Fruit fly (Drosophila melanogaster): ENCODE measurements around the gene CG31869.
A peak's percentile ranks its signal among the peaks of the same experiment; 100 is the strongest.

Gene CG31869

DNA sequence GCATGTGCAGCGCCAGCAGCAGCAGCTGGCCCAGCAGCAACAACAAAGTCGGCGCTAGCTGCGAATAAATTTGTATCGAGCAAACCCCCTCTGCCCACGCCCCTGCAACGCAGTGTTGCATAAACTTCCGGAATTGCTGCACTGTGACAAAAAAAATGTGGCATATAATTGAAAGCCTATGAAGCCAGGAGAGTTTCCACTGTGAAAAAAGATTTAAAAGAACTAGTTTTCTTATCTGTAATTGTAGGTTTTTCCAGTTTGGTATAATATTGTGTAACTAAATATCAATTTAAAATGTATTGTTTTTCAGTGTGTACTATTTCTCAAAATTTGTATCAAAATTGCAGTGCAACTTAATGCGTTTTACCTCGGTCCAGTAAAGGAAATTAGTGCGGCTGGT is 52.7 kb downstream of the CG31869 start (continued):
- no peak for TF ChIP-seq Optix (GFP tag; IDR thresholded peaks at IDR 0.05)
- TF ChIP-seq CG12391 (tag; optimal IDR thresholded peaks at IDR 0.05), result peak; percentile 7
- TF ChIP-seq CG17328 (GFP tag; IDR thresholded peaks at IDR 0.05), result peak; percentile 23; the same call in 1 of the 2 replicates
- peak; percentile 40; the same call in 1 of the 2 replicates for TF ChIP-seq sisA (GFP tag; IDR thresholded peaks at IDR 0.05)
- TF ChIP-seq row (GFP tag; IDR thresholded peaks at IDR 0.05), result 0 out of 3 replicates have a peak, but pooled peaks have one; percentile 14
- TF ChIP-seq ap (GFP tag; IDR thresholded peaks at IDR 0.05), result 0 out of 2 replicates have a peak, but pooled peaks have one; percentile 8
- TF ChIP-seq exex (tag; optimal IDR thresholded peaks at IDR 0.05), result no peak
- TF ChIP-seq CG8388 (GFP tag; optimal IDR thresholded peaks at IDR 0.05), result peak; percentile 7
- TF ChIP-seq prd (optimal IDR thresholded peaks at IDR 0.05), result no peak
- peak; percentile 34; the same call in 2 of the 3 replicates for TF ChIP-seq prd (GFP tag; IDR thresholded peaks at IDR 0.05)
- peak in 1 of 2 experiments; percentile 17 for TF ChIP-seq bsh (GFP tag; optimal IDR thresholded peaks at IDR 0.05)
- TF ChIP-seq CG5953 (GFP tag; IDR thresholded peaks at IDR 0.05), result 0 out of 2 replicates have a peak, but pooled peaks have one; percentile 9
- peak in 1 of 2 experiments; percentile 45 for TF ChIP-seq Pdp1 (GFP tag; optimal IDR thresholded peaks at IDR 0.05)
- peak; percentile 11 for TF ChIP-seq CG30403 (GFP tag; optimal IDR thresholded peaks at IDR 0.05)
- 0 out of 3 replicates have a peak, but pooled peaks have one; percentile 30 for TF ChIP-seq H15 (GFP tag; IDR thresholded peaks at IDR 0.05)
- TF ChIP-seq CG5180 (GFP tag; optimal IDR thresholded peaks at IDR 0.05), result peak; percentile 78
- TF ChIP-seq CG4360 (GFP tag; IDR thresholded peaks at IDR 0.05), result 0 out of 2 replicates have a peak, but pooled peaks have one; percentile 18
- peak; percentile 4 for TF ChIP-seq Asciz (GFP tag; optimal IDR thresholded peaks at IDR 0.05)
- TF ChIP-seq phol (tag; optimal IDR thresholded peaks at IDR 0.05), result peak; percentile 12
- TF ChIP-seq CG17359 (tag; optimal IDR thresholded peaks at IDR 0.05), result peak; percentile 40
- peak; percentile 9 for TF ChIP-seq fd96Cb (tag; optimal IDR thresholded peaks at IDR 0.05)
- no peak for TF ChIP-seq hkb (optimal IDR thresholded peaks at IDR 0.05)
- 0 out of 2 replicates have a peak, but pooled peaks have one; percentile 13 for TF ChIP-seq hkb (GFP tag; IDR thresholded peaks at IDR 0.05)
- peak; percentile 3 for TF ChIP-seq CG2116 (GFP tag; optimal IDR thresholded peaks at IDR 0.05)
- 0 out of 2 replicates have a peak, but pooled peaks have one; percentile 5 for TF ChIP-seq CG14667 (GFP tag; IDR thresholded peaks at IDR 0.05)
- TF ChIP-seq CG10979 (tag; optimal IDR thresholded peaks at IDR 0.05), result peak; percentile 16
- TF ChIP-seq schlank (tag; optimal IDR thresholded peaks at IDR 0.05), result no peak
- TF ChIP-seq zen2 (GFP tag; IDR thresholded peaks at IDR 0.05; ENCODE audit: partially characterized antibody), result no peak
- no peak for TF ChIP-seq ems (GFP tag; optimal IDR thresholded peaks at IDR 0.05)
- no peak for TF ChIP-seq CG3163 (GFP tag; optimal IDR thresholded peaks at IDR 0.05)
- TF ChIP-seq sens (GFP tag), result peak; percentile 75
- no peak for TF ChIP-seq CG9876 (GFP tag; optimal IDR thresholded peaks at IDR 0.05)
- TF ChIP-seq PHDP (tag; optimal IDR thresholded peaks at IDR 0.05), result no peak
- TF ChIP-seq CG2712 (tag; optimal IDR thresholded peaks at IDR 0.05), result peak; percentile 14
- TF ChIP-seq CG3407 (GFP tag; optimal IDR thresholded peaks at IDR 0.05), result no peak
- peak; percentile 5 for TF ChIP-seq az2 (GFP tag; optimal IDR thresholded peaks at IDR 0.05)
- TF ChIP-seq CG15269 (tag; optimal IDR thresholded peaks at IDR 0.05), result no peak
- peak; percentile 41 for TF ChIP-seq Med (GFP tag)

DNA sequence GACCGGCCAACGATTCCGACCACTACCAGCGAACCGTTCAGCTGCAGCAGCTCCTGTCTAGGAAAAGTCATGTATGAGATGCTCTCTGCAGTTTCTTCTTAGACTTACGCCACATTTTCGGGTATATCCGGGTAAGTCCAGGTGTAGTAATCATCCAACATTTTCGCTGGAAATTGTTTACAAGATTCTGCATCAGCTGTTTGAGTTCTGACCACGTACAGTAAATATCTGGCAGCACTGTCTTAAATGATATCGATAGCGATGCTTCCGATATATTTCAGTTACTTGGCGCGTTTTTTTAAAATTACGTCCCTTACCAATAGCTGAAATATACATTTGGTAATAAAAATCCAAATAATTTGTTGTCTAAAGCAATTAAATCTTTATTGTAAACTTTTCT is 57.2 kb downstream of the CG31869 start, which contains the start of gene CG6729:
CG6729 (minus strand) TSS at position 222 of the 400 bp plus-strand sequence.
- TF ChIP-seq Nf-YC (tag; optimal IDR thresholded peaks at IDR 0.05), result no peak
- no peak for TF ChIP-seq CG14965 (GFP tag; optimal IDR thresholded peaks at IDR 0.05; ENCODE audit: borderline replicate concordance)
- peak; percentile 32 for TF ChIP-seq HmgZ (tag; optimal IDR thresholded peaks at IDR 0.05)
- peak; percentile 58 for TF ChIP-seq stwl (tag; optimal IDR thresholded peaks at IDR 0.05)
- no peak for TF ChIP-seq CG14050 (GFP tag; IDR thresholded peaks at IDR 0.05)
- TF ChIP-seq CG30403 (GFP tag; optimal IDR thresholded peaks at IDR 0.05), result no peak
- TF ChIP-seq CG9727 (GFP tag; optimal IDR thresholded peaks at IDR 0.05), result no peak
- peak; percentile 41 for TF ChIP-seq CG4617 (GFP tag; optimal IDR thresholded peaks at IDR 0.05; ENCODE audit: borderline replicate concordance)
- no peak for TF ChIP-seq CG4854 (GFP tag; optimal IDR thresholded peaks at IDR 0.05)
- no peak for TF ChIP-seq ap (GFP tag; IDR thresholded peaks at IDR 0.05)
- TF ChIP-seq Dp (GFP tag; optimal IDR thresholded peaks at IDR 0.05), result peak; percentile 93
- no peak for TF ChIP-seq row (GFP tag; IDR thresholded peaks at IDR 0.05)
- no peak for TF ChIP-seq CG18599 (GFP tag; optimal IDR thresholded peaks at IDR 0.05)
- no peak for TF ChIP-seq pan (optimal IDR thresholded peaks at IDR 0.05)
- no peak for TF ChIP-seq pan (GFP tag; optimal IDR thresholded peaks at IDR 0.05 in 1 of 2, IDR thresholded peaks at IDR 0.05 in 1 of 2)
- no peak for TF ChIP-seq otp (GFP tag; IDR thresholded peaks at IDR 0.05)
- no peak for TF ChIP-seq fu2 (GFP tag; optimal IDR thresholded peaks at IDR 0.05)
